Worm (Caenorhabditis elegans) whole organism, early embryonic: ENCODE results near the gene C55B6.4.

ENCODE experiments used
- B0310.2 ChIP-seq: sonication (generic microtip); optimal IDR thresholded peaks from 2 replicates; lab custom pipeline; 2016; ENCODE audit warnings: mild to moderate bottlenecking, missing genetic modification characterization, missing compliant biosample characterization
- F13C5.2 ChIP-seq: sonication (generic microtip); optimal IDR thresholded peaks from 2 replicates; lab custom pipeline; 2017; ENCODE audit warnings: mild to moderate bottlenecking, missing genetic modification characterization, inconsistent platforms, missing compliant biosample characterization
- aly-1 ChIP-seq: sonication (generic microtip); optimal IDR thresholded peaks from 2 replicates; lab custom pipeline; 2016; ENCODE audit warnings: missing genetic modification characterization, missing compliant biosample characterization
- ama-1 ChIP-seq: fragments of 150-350 bp; optimal IDR thresholded peaks from 2 replicates; lab custom pipeline; 2014
- ceh-13 ChIP-seq: fragments of 200-800 bp; sonication (Bioruptor generic); optimal IDR thresholded peaks from 2 replicates; lab custom pipeline; 2018; ENCODE audit warnings: mild to moderate bottlenecking, missing genetic modification characterization, missing compliant biosample characterization
- ceh-36 ChIP-seq: sonication (generic microtip); optimal IDR thresholded peaks from 2 replicates; lab custom pipeline; 2016; ENCODE audit warnings: missing genetic modification characterization, inconsistent platforms, missing compliant biosample characterization
- ets-7 ChIP-seq: sonication (generic microtip); optimal IDR thresholded peaks from 2 replicates; lab custom pipeline; 2016; ENCODE audit warnings: missing genotype, missing genetic modification characterization, missing compliant biosample characterization
- flt-1 ChIP-seq: fragments of 200-800 bp; sonication (Bioruptor generic); IDR thresholded peaks from 2 replicates; pipeline ENCODE4 v1.3.6; 2022; ENCODE audit warnings: missing genetic modification characterization, missing compliant biosample characterization
- hmbx-1 ChIP-seq: sonication (generic microtip); optimal IDR thresholded peaks from 2 replicates; lab custom pipeline; 2016; ENCODE audit warnings: mild to moderate bottlenecking, missing genetic modification characterization, missing compliant biosample characterization
- hmg-4 ChIP-seq: fragments of 200-800 bp; sonication (Bioruptor generic); optimal IDR thresholded peaks from 2 replicates; lab custom pipeline; 2018; ENCODE audit warnings: mild to moderate bottlenecking, missing genetic modification characterization, missing compliant biosample characterization
- hnd-1 ChIP-seq: sonication (generic microtip); optimal IDR thresholded peaks from 2 replicates; lab custom pipeline; 2016; ENCODE audit warnings: missing genetic modification characterization, missing compliant biosample characterization
- pes-1 ChIP-seq: fragments of 200-800 bp; sonication (Bioruptor generic); IDR thresholded peaks from 2 replicates; pipeline ENCODE4 v1.3.6; 2022; ENCODE audit warnings: missing genetic modification reagents, missing genetic modification characterization, missing compliant biosample characterization
- scrt-1 ChIP-seq: fragments of 200-800 bp; sonication (Bioruptor generic); IDR thresholded peaks from 2 replicates; pipeline ENCODE4 v1.3.6; 2022; ENCODE audit warnings: missing genetic modification characterization, missing compliant biosample characterization
- sea-1 ChIP-seq: fragments of 200-800 bp; sonication (Bioruptor generic); conservative IDR thresholded peaks from 2 replicates; pipeline ENCODE4 v1.3.6; 2022; ENCODE audit warnings: missing genetic modification characterization, missing compliant biosample characterization
- tbx-11 ChIP-seq: fragments of 200-800 bp; sonication (Bioruptor generic); IDR thresholded peaks from 2 replicates; pipeline ENCODE4 v1.3.6; 2022; ENCODE audit warnings: missing genetic modification characterization, missing compliant biosample characterization
- tbx-37 ChIP-seq: fragments of 200-800 bp; sonication (Bioruptor generic); conservative IDR thresholded peaks from 2 replicates; pipeline ENCODE4 v1.3.6; 2022; ENCODE audit warnings: missing genetic modification reagents, missing genetic modification characterization, missing compliant biosample characterization
- tra-4 ChIP-seq: sonication (generic microtip); optimal IDR thresholded peaks from 2 replicates; lab custom pipeline; 2017; ENCODE audit warnings: missing genetic modification characterization, missing compliant biosample characterization

The C55B6.4 gene

ce11 chrX:7230321-7230720 is 42.8 kb upstream of the C55B6.4 start:
- no peak for TF ChIP-seq tbx-37 (GFP tag; lab: Robert Waterston, UW)
- no peak for TF ChIP-seq hmbx-1 (tag; lab: Kevin White, UChicago)
- TF ChIP-seq hnd-1 (tag; lab: Kevin White, UChicago) = no peak
- no peak for TF ChIP-seq tbx-11 (GFP tag; lab: Robert Waterston, UW)
- no peak for TF ChIP-seq B0310.2
- no peak for TF ChIP-seq sea-1
- TF ChIP-seq flt-1 (GFP tag; lab: Robert Waterston, UW) = no peak
- TF ChIP-seq ama-1 = no peak
- no peak for TF ChIP-seq scrt-1 (GFP tag; lab: Robert Waterston, UW)
- no peak for TF ChIP-seq ceh-13 (GFP tag; lab: Kevin White, UChicago)
- no peak for TF ChIP-seq F13C5.2 (tag; lab: Kevin White, UChicago)
- no peak for TF ChIP-seq ceh-36 (tag; lab: Kevin White, UChicago)
- no peak for TF ChIP-seq ets-7
- no peak for TF ChIP-seq pes-1 (GFP tag; lab: Robert Waterston, UW)
- TF ChIP-seq aly-1 = no peak
- no peak for TF ChIP-seq tra-4 (tag; lab: Kevin White, UChicago)
- TF ChIP-seq hmg-4 (GFP tag; lab: Kevin White, UChicago) = no peak

- TF ChIP-seq aly-1 (no peak), B0310.2 (no peak), ets-7 (no peak), sea-1 (no peak), F13C5.2 (tag; lab: Kevin White, UChicago) (no peak), tbx-37 (GFP tag; lab: Robert Waterston, UW) (no peak), ceh-13 (GFP tag; lab: Kevin White, UChicago) (no peak), ama-1 (no peak), pes-1 (GFP tag; lab: Robert Waterston, UW) (no peak), hmg-4 (GFP tag; lab: Kevin White, UChicago) (no peak), tra-4 (tag; lab: Kevin White, UChicago) (no peak), ceh-36 (tag; lab: Kevin White, UChicago) (no peak), flt-1 (GFP tag; lab: Robert Waterston, UW) (no peak), hmbx-1 (tag; lab: Kevin White, UChicago) (no peak), scrt-1 (GFP tag; lab: Robert Waterston, UW) (no peak), tbx-11 (GFP tag; lab: Robert Waterston, UW) (no peak)
Observed at ce11 chrX:7229357-7229756, 41.9 kb upstream of the C55B6.4 start.

- no peak for TF ChIP-seq ama-1
- TF ChIP-seq aly-1 = no peak
- TF ChIP-seq hmg-4 (GFP tag; lab: Kevin White, UChicago) = no peak
- no peak for TF ChIP-seq ets-7
Observed at ce11 chrX:7225028-7225427, 37.5 kb upstream of the C55B6.4 start.

ce11 chrX:7224510-7224909 is 37.0 kb upstream of the C55B6.4 start:
- TF ChIP-seq pes-1 (GFP tag; lab: Robert Waterston, UW) (peak; percentile 29; the same call in 1 of the 2 replicates), tbx-11 (GFP tag; lab: Robert Waterston, UW) (no peak), scrt-1 (GFP tag; lab: Robert Waterston, UW) (no peak), F13C5.2 (tag; lab: Kevin White, UChicago) (no peak), hmg-4 (GFP tag; lab: Kevin White, UChicago) (no peak), ama-1 (no peak), hmbx-1 (tag; lab: Kevin White, UChicago) (no peak)

ce11 chrX:7222383-7222782 is 34.9 kb upstream of the C55B6.4 start:
- TF ChIP-seq flt-1 (GFP tag; lab: Robert Waterston, UW) (no peak), pes-1 (GFP tag; lab: Robert Waterston, UW) (no peak), ceh-13 (GFP tag; lab: Kevin White, UChicago) (no peak), hmg-4 (GFP tag; lab: Kevin White, UChicago) (no peak), aly-1 (no peak), hnd-1 (tag; lab: Kevin White, UChicago) (no peak), ama-1 (no peak), B0310.2 (no peak), ets-7 (no peak), tbx-37 (GFP tag; lab: Robert Waterston, UW) (no peak), tbx-11 (GFP tag; lab: Robert Waterston, UW) (no peak), tra-4 (tag; lab: Kevin White, UChicago) (no peak), scrt-1 (GFP tag; lab: Robert Waterston, UW) (no peak), sea-1 (0 out of 2 replicates have a peak, but pooled peaks have one; percentile 20), hmbx-1 (tag; lab: Kevin White, UChicago) (no peak), F13C5.2 (tag; lab: Kevin White, UChicago) (no peak), ceh-36 (tag; lab: Kevin White, UChicago) (peak; percentile 34)

DNA sequence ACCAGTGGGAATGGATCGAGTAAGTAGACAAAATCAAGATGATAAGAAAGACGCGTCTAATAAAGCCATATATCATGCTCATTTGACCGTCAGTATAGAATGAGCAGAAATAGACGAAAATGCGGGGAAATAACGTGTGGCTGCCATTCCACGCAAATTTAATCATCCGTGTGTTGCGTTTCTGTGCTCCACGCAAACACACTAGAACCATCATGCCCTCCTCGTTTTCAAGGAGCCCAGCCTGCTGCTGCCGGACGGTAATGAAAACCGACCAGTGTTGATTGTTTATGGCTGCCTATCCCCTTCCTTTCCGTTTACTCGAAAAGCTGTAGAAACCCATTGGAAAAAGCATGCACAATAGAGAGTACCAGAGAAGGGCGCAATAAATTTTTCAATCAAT is 32.7 kb upstream of the C55B6.4 start:
- no peak for TF ChIP-seq F13C5.2 (tag; lab: Kevin White, UChicago)

ce11 chrX:7217704-7218479 is 30.4 kb upstream of the C55B6.4 start, which contains the start of gene syd-9:
TSS of gene syd-9 (plus strand) at chrX:7218097.
- TF ChIP-seq scrt-1 (GFP tag; lab: Robert Waterston, UW) (no peak), hmg-4 (GFP tag; lab: Kevin White, UChicago) (peak; percentile 27), hnd-1 (tag; lab: Kevin White, UChicago) (no peak), flt-1 (GFP tag; lab: Robert Waterston, UW) (no peak), tbx-11 (GFP tag; lab: Robert Waterston, UW) (peak; percentile 21; the same call in 1 of the 2 replicates), hmbx-1 (tag; lab: Kevin White, UChicago) (no peak), pes-1 (GFP tag; lab: Robert Waterston, UW) (no peak), tbx-37 (GFP tag; lab: Robert Waterston, UW) (no peak), F13C5.2 (tag; lab: Kevin White, UChicago) (no peak)
